Worm (Caenorhabditis elegans) whole organism, midembryonic: Measurements from ENCODE around the gene pes-5.

Source experiments
- flt-1 ChIP-seq: fragments of 200-800 bp; sonication (Bioruptor generic); IDR thresholded peaks from 2 replicates; pipeline ENCODE4 v1.3.6; 2022; ENCODE audit warnings: missing genetic modification characterization, missing compliant biosample characterization
- ztf-29 ChIP-seq: fragments of 200-800 bp; sonication (Bioruptor generic); IDR thresholded peaks from 2 replicates; pipeline ENCODE4 v1.3.6; 2022; ENCODE audit warnings: missing genetic modification reagents, missing genetic modification characterization, missing compliant biosample characterization

DNA sequence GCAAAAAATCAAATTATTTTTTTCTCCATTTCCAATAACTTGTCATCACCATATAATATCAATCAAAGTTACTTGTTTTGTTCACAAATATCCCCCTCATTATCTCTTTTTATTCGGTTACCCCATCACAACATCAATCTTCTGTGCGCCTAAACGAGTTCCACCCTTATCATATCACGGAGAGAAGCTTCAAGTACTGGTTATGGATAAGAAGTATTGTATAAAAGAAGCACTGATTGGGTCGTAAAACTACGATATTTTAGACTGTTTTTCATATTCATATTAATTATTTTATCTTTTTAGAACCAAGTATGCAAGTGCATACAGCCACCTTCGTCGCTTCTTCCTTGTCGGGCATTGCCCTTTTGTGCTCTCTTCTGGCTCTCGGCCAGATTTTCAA lies 38.4 kb upstream of the pes-5 start, which contains the start of gene col-84:
- TF ChIP-seq ztf-29 (GFP tag; lab: Robert Waterston, UW), result no peak
- TF ChIP-seq flt-1 (GFP tag; lab: Robert Waterston, UW), result no peak
